Worm (Caenorhabditis elegans) whole organism, L1 larva: ENCODE measurements around the gene bath-20.

Experiments used
- aly-2 ChIP-seq: fragments of 150-350 bp; optimal IDR thresholded peaks from 2 replicates; lab custom pipeline; 2014; ENCODE audit warnings: missing biosample characterization, missing genetic modification characterization
- ama-1 ChIP-seq: fragments of 150-350 bp; optimal IDR thresholded peaks from 2 replicates; lab custom pipeline; 2014
- ceh-82 ChIP-seq, 3 experiments: fragments of 150-350 bp in 1 of 3; sonication (generic microtip) in 2 of 3; optimal IDR thresholded peaks; 2 replicates each; lab custom pipeline; 2014 to 2017; ENCODE audit warnings: missing biosample characterization in 3 of 3, missing genetic modification characterization in 3 of 3
- dpl-1 ChIP-seq, 3 experiments: fragments of 150-350 bp in 2 of 3; sonication (generic microtip) in 1 of 3; optimal IDR thresholded peaks; 2 replicates each; lab custom pipeline; 2014 to 2017; ENCODE audit warnings: missing biosample characterization in 3 of 3, missing genetic modification characterization in 3 of 3, missing genetic modification reagents in 3 of 3
- elt-3 ChIP-seq, 6 experiments: fragments of 150-350 bp in 1 of 6; sonication (generic microtip); optimal IDR thresholded peaks; 2 replicates each; lab custom pipeline; 2017 to 2018; ENCODE audit warnings: missing biosample characterization in 6 of 6, missing genetic modification characterization in 6 of 6, inconsistent platforms in 1 of 6
- ets-5 ChIP-seq: fragments of 200-800 bp; sonication (Bioruptor generic); IDR thresholded peaks from 2 replicates; pipeline ENCODE4 v1.3.6; 2022; ENCODE audit warnings: missing genetic modification characterization, missing compliant biosample characterization
- lin-13 ChIP-seq: fragments of 150-350 bp; optimal IDR thresholded peaks from 2 replicates; lab custom pipeline; 2014; ENCODE audit warnings: missing biosample characterization, missing genetic modification reagents, missing genetic modification characterization
- lin-15B ChIP-seq: fragments of 150-350 bp; sonication (generic microtip); optimal IDR thresholded peaks from 3 replicates; lab custom pipeline; 2014; ENCODE audit warnings: missing biosample characterization, missing genetic modification characterization
- lsy-2 ChIP-seq, 2 experiments: fragments of 150-350 bp; optimal IDR thresholded peaks; 2 replicates each; lab custom pipeline; 2014; ENCODE audit warnings: missing biosample characterization in 2 of 2, missing genetic modification characterization in 2 of 2
- mep-1 ChIP-seq: fragments of 150-350 bp; optimal IDR thresholded peaks from 2 replicates; lab custom pipeline; 2014; ENCODE audit warnings: missing biosample characterization, missing genetic modification characterization
- nhr-28 ChIP-seq: fragments of 150-350 bp; optimal IDR thresholded peaks from 2 replicates; lab custom pipeline; 2014; ENCODE audit warnings: missing biosample characterization, missing genetic modification characterization
- skn-1 ChIP-seq: fragments of 150-350 bp; optimal IDR thresholded peaks from 2 replicates; lab custom pipeline; 2014; ENCODE audit warnings: missing biosample characterization, missing genetic modification characterization
- snu-23 ChIP-seq: sonication (generic microtip); optimal IDR thresholded peaks from 2 replicates; lab custom pipeline; 2016; ENCODE audit warnings: missing genetic modification characterization, missing compliant biosample characterization
- ztf-11 ChIP-seq, 2 experiments: sonication (generic microtip); optimal IDR thresholded peaks; 2 replicates each; lab custom pipeline; 2016 to 2017; ENCODE audit warnings: missing genetic modification characterization in 2 of 2, missing biosample characterization in 1 of 2, missing compliant biosample characterization in 1 of 2

- TF ChIP-seq elt-3 (tag; optimal IDR thresholded peaks at IDR 0.05; lab: Kevin White, UChicago), result no peak
- TF ChIP-seq lsy-2 (tag; optimal IDR thresholded peaks at IDR 0.05; lab: Kevin White, UChicago), result peak; percentile 96 to 98
- peak; percentile 55 for TF ChIP-seq skn-1
- TF ChIP-seq dpl-1 (GFP tag; optimal IDR thresholded peaks at IDR 0.05; lab: Kevin White, UChicago), result peak; percentile 54 to 78 (median 74)
- TF ChIP-seq ztf-11 (tag; optimal IDR thresholded peaks at IDR 0.05; lab: Kevin White, UChicago), result no peak
- peak; percentile 19 to 66 (median 64) for TF ChIP-seq ceh-82 (tag; optimal IDR thresholded peaks at IDR 0.05; lab: Kevin White, UChicago)
- no peak for TF ChIP-seq snu-23 (GFP tag; lab: Kevin White, UChicago)
- no peak for TF ChIP-seq aly-2 (tag; lab: Kevin White, UChicago)
- peak; percentile 77 for TF ChIP-seq mep-1 (tag; lab: Kevin White, UChicago)
- no peak for TF ChIP-seq ama-1 (lab: Kevin White, UChicago)
- peak; percentile 4 for TF ChIP-seq lin-13 (GFP tag; lab: Kevin White, UChicago)
- TF ChIP-seq lin-15B (tag; lab: Kevin White, UChicago), result peak; percentile 41
- TF ChIP-seq ets-5, result no peak
- no peak for TF ChIP-seq nhr-28
Observed at ce11 chrII:2058985-2059384, 16.6 kb upstream of the bath-20 start, which contains the start of gene F07E5.5.
